Worm (Caenorhabditis elegans): Measurements from ENCODE around the gene gln-1.

ce11 chrX:6100395-6101099 is 42.5 kb downstream of the gln-1 start:
- no peak for TF ChIP-seq aly-2 (tag; optimal IDR thresholded peaks at IDR 0.05)
- no peak for TF ChIP-seq pqm-1 (tag; optimal IDR thresholded peaks at IDR 0.05)
- no peak for TF ChIP-seq skn-1 (tag; optimal IDR thresholded peaks at IDR 0.05)
- no peak for TF ChIP-seq ceh-82 (tag; optimal IDR thresholded peaks at IDR 0.05)
- no peak for TF ChIP-seq mdl-1 (tag; optimal IDR thresholded peaks at IDR 0.05)
- TF ChIP-seq madf-9 (GFP tag; conservative IDR thresholded peaks at IDR 0.05) = no peak
